Fruit fly (Drosophila melanogaster) whole organism, embryonic: ENCODE data around the gene CG43063.

Experiments
- Abd-B ChIP-seq: fragments of 200-800 bp; sonication (Bioruptor generic); optimal IDR thresholded peaks from 2 replicates; lab custom pipeline; 2018; ENCODE audit warnings: missing biosample characterization, mild to moderate bottlenecking, missing genetic modification characterization, moderate library complexity
- Asciz ChIP-seq: fragments of 200-800 bp; sonication (Bioruptor generic); optimal IDR thresholded peaks from 2 replicates; lab custom pipeline; 2017; ENCODE audit warnings: missing biosample characterization, mild to moderate bottlenecking, missing genetic modification characterization, missing genetic modification reagents
- B-H1 ChIP-seq: fragments of 200-800 bp; sonication (Bioruptor generic); IDR thresholded peaks from 3 replicates; pipeline ENCODE4 v1.3.6; 2022; ENCODE audit warnings: missing biosample characterization, missing genetic modification characterization
- CG10274 ChIP-seq: fragments of 200-800 bp; sonication (Bioruptor generic); optimal IDR thresholded peaks from 3 replicates; lab custom pipeline; 2017; ENCODE audit warnings: missing biosample characterization, mild to moderate bottlenecking, missing genetic modification characterization
- CG10366 ChIP-seq: fragments of 200-800 bp; sonication (Bioruptor generic); IDR thresholded peaks from 2 replicates; pipeline ENCODE4 v1.3.6; 2022; ENCODE audit warnings: missing biosample characterization, missing genetic modification characterization
- CG10462 ChIP-seq: fragments of 200-800 bp; sonication (Bioruptor generic); optimal IDR thresholded peaks from 2 replicates; lab custom pipeline; 2016; ENCODE audit warnings: missing biosample characterization, missing genetic modification characterization
- CG10959 ChIP-seq: fragments of 200-800 bp; sonication (Bioruptor generic); IDR thresholded peaks from 2 replicates; pipeline ENCODE4 v1.3.6; 2022; ENCODE audit warnings: missing biosample characterization, missing genetic modification characterization
- CG13424 ChIP-seq: fragments of 200-800 bp; sonication (Bioruptor generic); optimal IDR thresholded peaks from 2 replicates; lab custom pipeline; 2019; ENCODE audit warnings: missing biosample characterization, mild to moderate bottlenecking, missing genetic modification characterization, moderate library complexity
- CG17361 ChIP-seq: fragments of 200-800 bp; sonication (Bioruptor generic); IDR thresholded peaks from 3 replicates; pipeline ENCODE4 v1.3.6; 2022; ENCODE audit warnings: missing biosample characterization, missing genetic modification characterization
- CG18476 ChIP-seq: fragments of 200-800 bp; sonication (Bioruptor generic); optimal IDR thresholded peaks from 2 replicates; lab custom pipeline; 2016; ENCODE audit warnings: missing biosample characterization, mild to moderate bottlenecking, missing genetic modification characterization
- CG18764 ChIP-seq: fragments of 200-800 bp; sonication (Bioruptor generic); optimal IDR thresholded peaks from 3 replicates; lab custom pipeline; 2016; ENCODE audit warnings: missing biosample characterization, missing genetic modification characterization
- CG2116 ChIP-seq: fragments of 200-800 bp; sonication (Bioruptor generic); optimal IDR thresholded peaks from 3 replicates; lab custom pipeline; 2018; ENCODE audit warnings: missing biosample characterization, mild to moderate bottlenecking, missing genetic modification characterization
- CG31224 ChIP-seq: fragments of 200-800 bp; sonication (Bioruptor generic); IDR thresholded peaks from 2 replicates; pipeline ENCODE4 v1.3.6; 2022; ENCODE audit warnings: missing biosample characterization, missing genetic modification characterization
- CG33213 ChIP-seq: fragments of 200-800 bp; sonication (Bioruptor generic); optimal IDR thresholded peaks from 3 replicates; lab custom pipeline; 2016; ENCODE audit warnings: missing biosample characterization, missing genetic modification characterization
- CG3995 ChIP-seq: fragments of 200-800 bp; sonication (Bioruptor generic); optimal IDR thresholded peaks from 3 replicates; lab custom pipeline; 2016; ENCODE audit warnings: missing biosample characterization, missing genetic modification characterization
- CG4282 ChIP-seq: fragments of 200-800 bp; sonication (Bioruptor generic); optimal IDR thresholded peaks from 2 replicates; lab custom pipeline; 2016; ENCODE audit warnings: missing biosample characterization, missing genetic modification characterization
- CG7745 ChIP-seq: fragments of 200-800 bp; sonication (Bioruptor generic); optimal IDR thresholded peaks from 2 replicates; lab custom pipeline; 2018; ENCODE audit warnings: missing biosample characterization, mild to moderate bottlenecking, missing genetic modification characterization, moderate library complexity
- CG8281 ChIP-seq: fragments of 200-800 bp; sonication (Bioruptor generic); optimal IDR thresholded peaks from 2 replicates; lab custom pipeline; 2018; ENCODE audit warnings: missing biosample characterization, mild to moderate bottlenecking, missing genetic modification characterization, moderate library complexity
- CG9797 ChIP-seq: fragments of 200-800 bp; sonication (Bioruptor generic); optimal IDR thresholded peaks from 3 replicates; lab custom pipeline; 2018; ENCODE audit warnings: missing biosample characterization, mild to moderate bottlenecking, missing genetic modification characterization
- D ChIP-seq, 2 experiments: fragments of 200-800 bp in 1 of 2; fragments of >200 bp in 1 of 2; sonication (Bioruptor generic) in 1 of 2; optimal IDR thresholded peaks; 2 replicates in 1 of 2; 3 replicates in 1 of 2; lab custom pipeline; 2017; ENCODE audit warnings: mild to moderate bottlenecking in 1 of 2, missing biosample characterization in 1 of 2, missing genetic modification characterization in 1 of 2, missing genetic modification reagents in 1 of 2
- Drgx ChIP-seq: fragments of 200-800 bp; sonication (Bioruptor generic); IDR thresholded peaks from 2 replicates; pipeline ENCODE4 v1.3.6; 2022; ENCODE audit warnings: missing biosample characterization, missing genetic modification characterization
- Fer3 ChIP-seq: fragments of 200-800 bp; sonication (Bioruptor generic); optimal IDR thresholded peaks from 2 replicates; lab custom pipeline; 2018; ENCODE audit warnings: missing biosample characterization, mild to moderate bottlenecking, missing genetic modification characterization, moderate library complexity
- Gug ChIP-seq: fragments of 200-800 bp; sonication (Bioruptor generic); IDR thresholded peaks from 4 replicates; pipeline ENCODE4 v1.3.6; 2022; ENCODE audit warnings: missing biosample characterization, missing genetic modification characterization
- Hey ChIP-seq: fragments of 200-800 bp; sonication (Bioruptor generic); optimal IDR thresholded peaks from 3 replicates; lab custom pipeline; 2018; ENCODE audit warnings: missing biosample characterization, mild to moderate bottlenecking, missing genetic modification characterization
- Hr39 ChIP-seq: fragments of >200 bp; optimal IDR thresholded peaks from 2 replicates; lab custom pipeline; 2017
- Mes4 ChIP-seq: fragments of 200-800 bp; sonication (Bioruptor generic); optimal IDR thresholded peaks from 2 replicates; lab custom pipeline; 2016; ENCODE audit warnings: missing biosample characterization, missing genetic modification characterization
- Myb ChIP-seq: fragments of 200-800 bp; sonication (Bioruptor generic); optimal IDR thresholded peaks from 2 replicates; lab custom pipeline; 2016; ENCODE audit warnings: missing biosample characterization, missing genetic modification characterization
- NC2β ChIP-seq: fragments of 200-800 bp; sonication (Bioruptor generic); optimal IDR thresholded peaks from 2 replicates; lab custom pipeline; 2016; ENCODE audit warnings: missing biosample characterization, missing genetic modification characterization
- NfI ChIP-seq: fragments of 200-800 bp; sonication (Bioruptor generic); optimal IDR thresholded peaks from 3 replicates; lab custom pipeline; 2018; ENCODE audit warnings: missing biosample characterization, mild to moderate bottlenecking, missing genetic modification characterization, moderate library complexity
- Ptx1 ChIP-seq: fragments of 200-800 bp; sonication (Bioruptor generic); IDR thresholded peaks from 2 replicates; pipeline ENCODE4 v1.3.6; 2022; ENCODE audit warnings: missing biosample characterization, missing genetic modification characterization
- Rx ChIP-seq: fragments of 200-800 bp; sonication (Bioruptor generic); IDR thresholded peaks from 2 replicates; pipeline ENCODE4 v1.3.6; 2022; ENCODE audit warnings: missing biosample characterization, missing genetic modification characterization
- Side ChIP-seq: fragments of 200-800 bp; sonication (Bioruptor generic); optimal IDR thresholded peaks from 2 replicates; lab custom pipeline; 2016; ENCODE audit warnings: missing biosample characterization, missing genetic modification characterization
- bcd ChIP-seq: fragments of 200-800 bp; sonication (Bioruptor generic); optimal IDR thresholded peaks from 2 replicates; lab custom pipeline; 2017; ENCODE audit warnings: missing biosample characterization, mild to moderate bottlenecking, missing genetic modification characterization
- crp ChIP-seq, 2 experiments: fragments of 200-800 bp; sonication (Bioruptor generic); optimal IDR thresholded peaks; 2 replicates in 1 of 2; 3 replicates in 1 of 2; lab custom pipeline; 2017; ENCODE audit warnings: missing biosample characterization in 2 of 2, missing genetic modification characterization in 2 of 2, mild to moderate bottlenecking in 1 of 2, moderate library complexity in 1 of 2
- dan ChIP-seq: fragments of 200-800 bp; sonication (Bioruptor generic); IDR thresholded peaks from 2 replicates; pipeline ENCODE4 v1.3.6; 2022; ENCODE audit warnings: missing biosample characterization, missing genetic modification characterization
- en ChIP-seq: fragments of 200-800 bp; sonication (Bioruptor generic); optimal IDR thresholded peaks from 2 replicates; lab custom pipeline; 2016; ENCODE audit warnings: missing biosample characterization, missing genetic modification characterization
- fu2 ChIP-seq: fragments of 200-800 bp; sonication (Bioruptor generic); optimal IDR thresholded peaks from 2 replicates; lab custom pipeline; 2016; ENCODE audit warnings: missing biosample characterization, missing genetic modification characterization
- gce ChIP-seq: fragments of 200-800 bp; sonication (Bioruptor generic); IDR thresholded peaks from 3 replicates; pipeline ENCODE4 v1.3.6; 2022; ENCODE audit warnings: missing biosample characterization, missing genetic modification characterization
- ham ChIP-seq: fragments of 200-800 bp; sonication (Bioruptor generic); IDR thresholded peaks from 2 replicates; pipeline ENCODE4 v1.3.6; 2022; ENCODE audit warnings: missing biosample characterization, missing genetic modification characterization
- jing ChIP-seq: fragments of 200-800 bp; sonication (Bioruptor generic); optimal IDR thresholded peaks from 2 replicates; lab custom pipeline; 2018; ENCODE audit warnings: missing biosample characterization, mild to moderate bottlenecking, missing genetic modification characterization
- kay ChIP-seq: fragments of 200-800 bp; sonication (Bioruptor generic); optimal IDR thresholded peaks from 2 replicates; lab custom pipeline; 2016; ENCODE audit warnings: missing biosample characterization, missing genetic modification characterization
- lmd ChIP-seq: fragments of 200-800 bp; sonication (Bioruptor generic); IDR thresholded peaks from 2 replicates; pipeline ENCODE4 v1.3.6; 2022; ENCODE audit warnings: missing biosample characterization, missing genetic modification characterization
- lov ChIP-seq, 2 experiments: fragments of 200-800 bp in 1 of 2; fragments of >200 bp in 1 of 2; sonication (Bioruptor generic) in 1 of 2; IDR thresholded peaks in 1 of 2; optimal IDR thresholded peaks in 1 of 2; 2 replicates in 1 of 2; 3 replicates in 1 of 2; pipeline versions ENCODE4 v1.3.6 to Lab custom; 2017 to 2022; ENCODE audit warnings: missing biosample characterization in 1 of 2, missing genetic modification characterization in 1 of 2
- nerfin-2 ChIP-seq: fragments of 200-800 bp; sonication (Bioruptor generic); IDR thresholded peaks from 2 replicates; pipeline ENCODE4 v1.3.6; 2022; ENCODE audit warnings: missing biosample characterization, missing genetic modification characterization; ENCODE audit not compliant: partially characterized antibody
- oc ChIP-seq: fragments of 200-800 bp; sonication (Bioruptor generic); optimal IDR thresholded peaks from 2 replicates; lab custom pipeline; 2018; ENCODE audit warnings: missing biosample characterization, mild to moderate bottlenecking, missing genetic modification characterization, moderate library complexity
- pros ChIP-seq: fragments of 200-800 bp; sonication (Bioruptor generic); optimal IDR thresholded peaks from 3 replicates; lab custom pipeline; 2019; ENCODE audit warnings: missing biosample characterization, mild to moderate bottlenecking, missing genetic modification characterization, moderate library complexity
- salm ChIP-seq: fragments of 200-800 bp; sonication (Bioruptor generic); optimal IDR thresholded peaks from 2 replicates; lab custom pipeline; 2018; ENCODE audit warnings: missing biosample characterization, mild to moderate bottlenecking, missing genetic modification characterization
- sug ChIP-seq: fragments of 200-800 bp; optimal IDR thresholded peaks from 2 replicates; lab custom pipeline; 2019; ENCODE audit warnings: missing biosample characterization, mild to moderate bottlenecking, missing genetic modification characterization, moderate library complexity
- tup ChIP-seq: fragments of 200-800 bp; sonication (Bioruptor generic); optimal IDR thresholded peaks from 2 replicates; lab custom pipeline; 2016; ENCODE audit warnings: missing biosample characterization, mild to moderate bottlenecking, missing genetic modification characterization, moderate library complexity
- vvl ChIP-seq: fragments of 200-800 bp; sonication (Bioruptor generic); IDR thresholded peaks from 2 replicates; pipeline ENCODE4 v1.3.6; 2022; ENCODE audit warnings: missing biosample characterization, missing genetic modification characterization

The CG43063 gene

dm6 chr3R:13068022-13068421 lies 18.0 kb upstream of the CG43063 start (continued):
- peak; percentile 67 for TF ChIP-seq CG2116 (GFP tag; lab: Kevin White, UChicago)
- peak; percentile 85 for TF ChIP-seq Mes4
- TF ChIP-seq CG3995, result peak; percentile 50
- 0 out of 2 replicates have a peak, but pooled peaks have one; percentile 16 for TF ChIP-seq Rx (GFP tag; lab: Robert Waterston, UW)
- no peak for TF ChIP-seq pros (GFP tag; lab: Kevin White, UChicago)
- TF ChIP-seq CG9797 (GFP tag; lab: Kevin White, UChicago), result peak; percentile 53
- TF ChIP-seq jing (GFP tag; lab: Kevin White, UChicago), result peak; percentile 77
- TF ChIP-seq CG4282 (GFP tag; lab: Kevin White, UChicago), result peak; percentile 22
- peak; percentile 96 for TF ChIP-seq oc
- TF ChIP-seq CG10274 (GFP tag; lab: Kevin White, UChicago), result peak; percentile 66
- TF ChIP-seq Asciz, result peak; percentile 99
- TF ChIP-seq vvl (GFP tag; lab: Robert Waterston, UW), result peak; percentile 86
- TF ChIP-seq D (optimal IDR thresholded peaks at IDR 0.05; lab: Kevin White, UChicago), result no peak
- peak; percentile 91 for TF ChIP-seq D (GFP tag; optimal IDR thresholded peaks at IDR 0.05; lab: Kevin White, UChicago)
- no peak for TF ChIP-seq fu2 (GFP tag; lab: Kevin White, UChicago)
- peak; percentile 75 for TF ChIP-seq kay (GFP tag; lab: Kevin White, UChicago)
- TF ChIP-seq Myb, result peak; percentile 26
- peak; percentile 73 for TF ChIP-seq Side (GFP tag; lab: Kevin White, UChicago)
- no peak for TF ChIP-seq ham
- TF ChIP-seq bcd (GFP tag; lab: Kevin White, UChicago), result peak; percentile 93
- no peak for TF ChIP-seq sug (tag; lab: Kevin White, UChicago)
- TF ChIP-seq CG17361 (GFP tag; lab: Robert Waterston, UW), result peak; percentile 90
- TF ChIP-seq dan (GFP tag; lab: Robert Waterston, UW), result no peak
- no peak for TF ChIP-seq nerfin-2
- peak; percentile 88 for TF ChIP-seq NC2β (GFP tag; lab: Kevin White, UChicago)
- TF ChIP-seq CG18476 (GFP tag; lab: Kevin White, UChicago), result peak; percentile 76
- peak; percentile 73 for TF ChIP-seq en (GFP tag; lab: Kevin White, UChicago)
- peak; percentile 49 for TF ChIP-seq Abd-B (GFP tag; lab: Kevin White, UChicago)
- peak; percentile 80 for TF ChIP-seq CG7745 (tag; lab: Kevin White, UChicago)
- no peak for TF ChIP-seq lov (optimal IDR thresholded peaks at IDR 0.05; lab: Kevin White, UChicago)
- TF ChIP-seq lov (GFP tag; IDR thresholded peaks at IDR 0.05; lab: Robert Waterston, UW), result peak; percentile 78; the same call in 2 of the 3 replicates
- TF ChIP-seq CG13424 (tag; lab: Kevin White, UChicago), result peak; percentile 78
- TF ChIP-seq CG10462 (GFP tag; lab: Kevin White, UChicago), result peak; percentile 45
- TF ChIP-seq Hey (tag; lab: Kevin White, UChicago), result peak; percentile 58
- peak; percentile 51 for TF ChIP-seq CG10366 (GFP tag; lab: Robert Waterston, UW)
- TF ChIP-seq tup (GFP tag; lab: Kevin White, UChicago), result peak; percentile 57
- peak; percentile 77 for TF ChIP-seq CG8281 (tag; lab: Kevin White, UChicago)
- peak; percentile 75 for TF ChIP-seq CG10959 (GFP tag; lab: Robert Waterston, UW)
- TF ChIP-seq lmd, result peak; percentile 44
- 0 out of 2 replicates have a peak, but pooled peaks have one; percentile 16 for TF ChIP-seq CG31224 (GFP tag; lab: Robert Waterston, UW)
- peak; percentile 60 for TF ChIP-seq NfI (GFP tag; lab: Kevin White, UChicago)
- peak; percentile 84 for TF ChIP-seq CG18764 (GFP tag; lab: Kevin White, UChicago)
- TF ChIP-seq Ptx1 (GFP tag; lab: Robert Waterston, UW), result peak; percentile 34; the same call in 1 of the 2 replicates
- peak; percentile 87 for TF ChIP-seq CG33213 (GFP tag; lab: Kevin White, UChicago)
- peak; percentile 87 for TF ChIP-seq gce (GFP tag; lab: Robert Waterston, UW)
- TF ChIP-seq Gug (GFP tag; lab: Robert Waterston, UW), result 0 out of 4 replicates have a peak, but pooled peaks have one; percentile 11
- peak; percentile 47; the same call in 1 of the 3 replicates for TF ChIP-seq B-H1 (GFP tag; lab: Robert Waterston, UW)
- TF ChIP-seq salm (tag; lab: Kevin White, UChicago), result peak; percentile 94
- peak; percentile 85 for TF ChIP-seq Fer3 (tag; lab: Kevin White, UChicago)
- peak in 1 of 2 experiments; percentile 50 for TF ChIP-seq crp (GFP tag; optimal IDR thresholded peaks at IDR 0.05; lab: Kevin White, UChicago)
- no peak for TF ChIP-seq Hr39 (lab: Kevin White, UChicago)
- no peak for TF ChIP-seq Drgx (GFP tag; lab: Robert Waterston, UW)
